Worm (Caenorhabditis elegans) whole organism, late embryonic: ENCODE measurements around the gene fbxb-114.
"Not testable (repeated sequence)": the region's sequence is repeated elsewhere in the genome, so short reads cannot be mapped to it uniquely, and the experiment has no call there.

ENCODE experiments used
- C08G9.2 ChIP-seq: sonication (generic microtip); optimal IDR thresholded peaks from 2 replicates; lab custom pipeline; 2016; ENCODE audit warnings: mild to moderate bottlenecking, missing genetic modification characterization, moderate library complexity, missing compliant biosample characterization
- C38D4.7 ChIP-seq: fragments of 200-800 bp; sonication (Bioruptor generic); optimal IDR thresholded peaks from 2 replicates; lab custom pipeline; 2018; ENCODE audit warnings: mild to moderate bottlenecking, missing genetic modification characterization, moderate library complexity, missing compliant biosample characterization
- F13H6.1 ChIP-seq: sonication (generic microtip); optimal IDR thresholded peaks from 2 replicates; lab custom pipeline; 2016; ENCODE audit warnings: missing genetic modification characterization, missing compliant biosample characterization
- K02D7.2 ChIP-seq: sonication (generic microtip); optimal IDR thresholded peaks from 2 replicates; lab custom pipeline; 2017; ENCODE audit warnings: mild to moderate bottlenecking, missing genetic modification characterization, missing compliant biosample characterization
- T23F11.4 ChIP-seq: fragments of 200-800 bp; sonication (Bioruptor generic); optimal IDR thresholded peaks from 2 replicates; lab custom pipeline; 2018; ENCODE audit warnings: mild to moderate bottlenecking, missing genetic modification characterization, missing compliant biosample characterization
- Y22D7AL.16 ChIP-seq: sonication (generic microtip); optimal IDR thresholded peaks from 2 replicates; lab custom pipeline; 2016; ENCODE audit warnings: missing genetic modification characterization, missing compliant biosample characterization
- ceh-14 ChIP-seq: sonication (generic microtip); optimal IDR thresholded peaks from 2 replicates; lab custom pipeline; 2016; ENCODE audit warnings: missing genotype, missing genetic modification characterization, missing compliant biosample characterization
- ceh-18 ChIP-seq: sonication (generic microtip); optimal IDR thresholded peaks from 2 replicates; lab custom pipeline; 2016; ENCODE audit warnings: missing genetic modification characterization, missing compliant biosample characterization
- ceh-19 ChIP-seq: fragments of 200-800 bp; sonication (Bioruptor generic); optimal IDR thresholded peaks from 2 replicates; lab custom pipeline; 2018; ENCODE audit warnings: mild to moderate bottlenecking, missing genetic modification characterization, missing compliant biosample characterization
- ceh-2 ChIP-seq: sonication (generic microtip); optimal IDR thresholded peaks from 2 replicates; lab custom pipeline; 2016; ENCODE audit warnings: missing genotype, missing genetic modification characterization, missing compliant biosample characterization
- ceh-22 ChIP-seq: sonication (generic microtip); optimal IDR thresholded peaks from 2 replicates; lab custom pipeline; 2017; ENCODE audit warnings: missing biosample characterization, missing genetic modification characterization
- ceh-24 ChIP-seq: sonication (generic microtip); optimal IDR thresholded peaks from 2 replicates; lab custom pipeline; 2016; ENCODE audit warnings: mild to moderate bottlenecking, missing genetic modification characterization, missing compliant biosample characterization
- ceh-31 ChIP-seq: sonication (generic microtip); optimal IDR thresholded peaks from 2 replicates; lab custom pipeline; 2016; ENCODE audit warnings: missing genetic modification characterization, missing compliant biosample characterization
- ceh-34 ChIP-seq: sonication (generic microtip); optimal IDR thresholded peaks from 2 replicates; lab custom pipeline; 2016; ENCODE audit warnings: mild to moderate bottlenecking, missing genetic modification characterization, missing compliant biosample characterization
- ceh-45 ChIP-seq: fragments of 200-800 bp; sonication (Bioruptor generic); IDR thresholded peaks from 2 replicates; pipeline ENCODE4 v1.3.6; 2022; ENCODE audit warnings: missing genetic modification reagents, missing genetic modification characterization, missing compliant biosample characterization
- ceh-6 ChIP-seq: fragments of 200-800 bp; sonication (Bioruptor generic); optimal IDR thresholded peaks from 2 replicates; lab custom pipeline; 2018; ENCODE audit warnings: mild to moderate bottlenecking, missing genetic modification characterization, missing compliant biosample characterization
- ceh-9 ChIP-seq: sonication (generic microtip); optimal IDR thresholded peaks from 2 replicates; lab custom pipeline; 2016; ENCODE audit warnings: mild to moderate bottlenecking, missing genetic modification characterization, inconsistent platforms, missing compliant biosample characterization
- ets-4 ChIP-seq: sonication (generic microtip); optimal IDR thresholded peaks from 2 replicates; lab custom pipeline; 2016; ENCODE audit warnings: missing genetic modification characterization, missing compliant biosample characterization
- eyg-1 ChIP-seq: sonication (generic microtip); optimal IDR thresholded peaks from 2 replicates; lab custom pipeline; 2016; ENCODE audit warnings: missing genotype, missing genetic modification characterization, missing compliant biosample characterization
- gmeb-2 ChIP-seq: sonication (generic microtip); optimal IDR thresholded peaks from 2 replicates; lab custom pipeline; 2016; ENCODE audit warnings: missing genetic modification characterization, inconsistent platforms, missing compliant biosample characterization
- hlh-13 ChIP-seq: fragments of 200-800 bp; sonication (Bioruptor generic); optimal IDR thresholded peaks from 2 replicates; lab custom pipeline; 2018; ENCODE audit warnings: mild to moderate bottlenecking, missing genetic modification characterization, missing compliant biosample characterization
- hlh-15 ChIP-seq: sonication (generic microtip); optimal IDR thresholded peaks from 2 replicates; lab custom pipeline; 2016; ENCODE audit warnings: missing genetic modification characterization, missing compliant biosample characterization
- hlh-30 ChIP-seq: sonication (generic microtip); optimal IDR thresholded peaks from 2 replicates; lab custom pipeline; 2017; ENCODE audit warnings: antibody characterized with exemption, missing genetic modification characterization, missing compliant biosample characterization; ENCODE audit not compliant: insufficient read depth
- madf-2 ChIP-seq: sonication (generic microtip); optimal IDR thresholded peaks from 2 replicates; lab custom pipeline; 2017; ENCODE audit warnings: missing genetic modification characterization, missing compliant biosample characterization
- npax-4 ChIP-seq: sonication (generic microtip); optimal IDR thresholded peaks from 2 replicates; lab custom pipeline; 2016; ENCODE audit warnings: missing genetic modification characterization, missing compliant biosample characterization
- pha-2 ChIP-seq: sonication (generic microtip); optimal IDR thresholded peaks from 2 replicates; lab custom pipeline; 2017; ENCODE audit warnings: mild to moderate bottlenecking, missing genetic modification characterization, missing compliant biosample characterization
- pha-4 ChIP-seq: fragments of 150-350 bp; optimal IDR thresholded peaks from 2 replicates; lab custom pipeline; 2018; ENCODE audit warnings: missing biosample characterization, missing genetic modification reagents, missing genetic modification characterization
- pros-1 ChIP-seq: fragments of 150-350 bp; optimal IDR thresholded peaks from 2 replicates; lab custom pipeline; 2014; ENCODE audit warnings: missing biosample characterization, missing genetic modification reagents, missing genetic modification characterization
- ref-2 ChIP-seq: sonication (generic microtip); optimal IDR thresholded peaks from 2 replicates; lab custom pipeline; 2016; ENCODE audit warnings: missing genetic modification characterization, missing compliant biosample characterization
- rnt-1 ChIP-seq: sonication (generic microtip); optimal IDR thresholded peaks from 2 replicates; lab custom pipeline; 2016; ENCODE audit warnings: missing genetic modification characterization, missing compliant biosample characterization
- syd-9 ChIP-seq: sonication (generic microtip); optimal IDR thresholded peaks from 2 replicates; lab custom pipeline; 2016; ENCODE audit warnings: mild to moderate bottlenecking, missing genetic modification characterization, moderate library complexity, missing compliant biosample characterization
- tbx-2 ChIP-seq: sonication (generic microtip); optimal IDR thresholded peaks from 2 replicates; lab custom pipeline; 2016; ENCODE audit warnings: missing genetic modification characterization, missing compliant biosample characterization
- unc-42 ChIP-seq: sonication (generic microtip); optimal IDR thresholded peaks from 2 replicates; lab custom pipeline; 2016; ENCODE audit warnings: missing genotype, missing genetic modification characterization, missing compliant biosample characterization
- unc-55 ChIP-seq: sonication (generic microtip); optimal IDR thresholded peaks from 2 replicates; lab custom pipeline; 2017; ENCODE audit warnings: missing biosample characterization, missing genetic modification reagents, missing genetic modification characterization
- zip-5 ChIP-seq: sonication (generic microtip); optimal IDR thresholded peaks from 2 replicates; lab custom pipeline; 2016; ENCODE audit warnings: missing genetic modification characterization, missing compliant biosample characterization
- ztf-16 ChIP-seq: sonication (generic microtip); optimal IDR thresholded peaks from 2 replicates; lab custom pipeline; 2017; ENCODE audit warnings: missing genetic modification characterization, missing compliant biosample characterization

fbxb-114 gene

ce11 chrX:16883426-16883825 is 38.2 kb upstream of the fbxb-114 start, which contains the start of gene Y13C8A.1:
TSS of gene Y13C8A.1 (plus strand) at chrX:16883726.
- TF ChIP-seq T23F11.4 (GFP tag; lab: Kevin White, UChicago); ceh-45; zip-5 (tag; lab: Kevin White, UChicago): not testable (repeated sequence)

- TF ChIP-seq ceh-6, result no peak
- TF ChIP-seq unc-42 (tag; lab: Kevin White, UChicago), result no peak
- no peak for TF ChIP-seq gmeb-2
- no peak for TF ChIP-seq ceh-22
- TF ChIP-seq ref-2, result no peak
- TF ChIP-seq pha-4 (tag; lab: Kevin White, UChicago), result no peak
- no peak for TF ChIP-seq ztf-16 (tag; lab: Kevin White, UChicago)
- TF ChIP-seq, all 69 proteins: peak for 0
Measured at ce11 chrX:16884075-16884474, 37.6 kb upstream of the fbxb-114 start.

- TF ChIP-seq Y22D7AL.16 (tag; lab: Kevin White, UChicago), result no peak
- TF ChIP-seq pros-1 (tag; lab: Kevin White, UChicago), result no peak
- TF ChIP-seq ets-4 (tag; lab: Kevin White, UChicago), result no peak
- TF ChIP-seq F13H6.1 (tag; lab: Kevin White, UChicago), result no peak
- no peak for TF ChIP-seq C08G9.2
Measured at ce11 chrX:16891683-16892082, 29.9 kb upstream of the fbxb-114 start, which contains the start of gene F39F10.3. TSS of gene F39F10.3 (plus strand) at chrX:16891983.

ce11 chrX:16893767-16894166 is 27.9 kb upstream of the fbxb-114 start:
- TF ChIP-seq unc-42 (tag; lab: Kevin White, UChicago), result no peak
- no peak for TF ChIP-seq eyg-1
- no peak for TF ChIP-seq ceh-9 (tag; lab: Kevin White, UChicago)
- TF ChIP-seq hlh-13 (GFP tag; lab: Kevin White, UChicago), result no peak
- TF ChIP-seq Y22D7AL.16 (tag; lab: Kevin White, UChicago), result no peak

ce11 chrX:16894577-16894976 is 27.1 kb upstream of the fbxb-114 start, which contains the start of gene F39F10.2:
TSS of gene F39F10.2 (plus strand) at chrX:16894877.
- no peak for TF ChIP-seq ceh-34 (tag; lab: Kevin White, UChicago)
- TF ChIP-seq rnt-1 (tag; lab: Kevin White, UChicago), result no peak
- no peak for TF ChIP-seq ceh-24 (tag; lab: Kevin White, UChicago)
- no peak for TF ChIP-seq madf-2 (tag; lab: Kevin White, UChicago)
- TF ChIP-seq C38D4.7, result no peak
- no peak for TF ChIP-seq T23F11.4 (GFP tag; lab: Kevin White, UChicago)
- TF ChIP-seq hlh-13 (GFP tag; lab: Kevin White, UChicago), result no peak
- no peak for TF ChIP-seq Y22D7AL.16 (tag; lab: Kevin White, UChicago)
- TF ChIP-seq, all 69 proteins: peak for 0

ce11 chrX:16901906-16902383 is 19.7 kb upstream of the fbxb-114 start:
- peak; percentile 22 for TF ChIP-seq ceh-31 (tag; lab: Kevin White, UChicago)
- TF ChIP-seq tbx-2 (tag; lab: Kevin White, UChicago), result peak; percentile 18
- peak; percentile 91 for TF ChIP-seq hlh-30
- peak; percentile 34 for TF ChIP-seq unc-55 (GFP tag; lab: Kevin White, UChicago)

- TF ChIP-seq ceh-2 (tag; lab: Kevin White, UChicago), result no peak
- TF ChIP-seq pha-2 (tag; lab: Kevin White, UChicago), result no peak
- no peak for TF ChIP-seq ceh-24 (tag; lab: Kevin White, UChicago)
- no peak for TF ChIP-seq hlh-15 (tag; lab: Kevin White, UChicago)
- TF ChIP-seq ceh-18 (tag; lab: Kevin White, UChicago), result no peak
- no peak for TF ChIP-seq npax-4 (tag; lab: Kevin White, UChicago)
- TF ChIP-seq ceh-19, result no peak
- no peak for TF ChIP-seq madf-2 (tag; lab: Kevin White, UChicago)
- TF ChIP-seq ceh-14 (tag; lab: Kevin White, UChicago), result no peak
- no peak for TF ChIP-seq ets-4 (tag; lab: Kevin White, UChicago)
- TF ChIP-seq unc-55 (GFP tag; lab: Kevin White, UChicago), result no peak
- TF ChIP-seq K02D7.2, result no peak
- TF ChIP-seq syd-9 (tag; lab: Kevin White, UChicago), result no peak
- TF ChIP-seq zip-5 (tag; lab: Kevin White, UChicago), result no peak
Measured at ce11 chrX:16902657-16903056, 19.0 kb upstream of the fbxb-114 start.
